Fruit fly (Drosophila melanogaster) whole organism, embryonic: Measurements from ENCODE around the gene CG33923.

Source experiments
- CG10654 ChIP-seq: fragments of 200-800 bp; sonication (Bioruptor generic); optimal IDR thresholded peaks from 2 replicates; lab custom pipeline; 2016; ENCODE audit warnings: missing biosample characterization, missing genetic modification characterization
- Dbx ChIP-seq: fragments of 200-800 bp; sonication (Bioruptor generic); IDR thresholded peaks from 3 replicates; pipeline ENCODE4 v1.3.6; 2022; ENCODE audit warnings: missing biosample characterization, missing genetic modification characterization
- gce ChIP-seq: fragments of 200-800 bp; sonication (Bioruptor generic); IDR thresholded peaks from 3 replicates; pipeline ENCODE4 v1.3.6; 2022; ENCODE audit warnings: missing biosample characterization, missing genetic modification characterization

- TF ChIP-seq gce (GFP tag; lab: Robert Waterston, UW) (0 out of 3 replicates have a peak, but pooled peaks have one; percentile 11), CG10654 (GFP tag; lab: Kevin White, UChicago) (no peak), Dbx (GFP tag; lab: Robert Waterston, UW) (peak; percentile 65; the same call in 1 of the 3 replicates)
Observed at dm6 chr2L:1361771-1362632, 20.1 kb upstream of the CG33923 start, which contains the start of gene NLaz.
